Worm (Caenorhabditis elegans): Measurements from ENCODE around the gene F45E10.2.

DNA sequence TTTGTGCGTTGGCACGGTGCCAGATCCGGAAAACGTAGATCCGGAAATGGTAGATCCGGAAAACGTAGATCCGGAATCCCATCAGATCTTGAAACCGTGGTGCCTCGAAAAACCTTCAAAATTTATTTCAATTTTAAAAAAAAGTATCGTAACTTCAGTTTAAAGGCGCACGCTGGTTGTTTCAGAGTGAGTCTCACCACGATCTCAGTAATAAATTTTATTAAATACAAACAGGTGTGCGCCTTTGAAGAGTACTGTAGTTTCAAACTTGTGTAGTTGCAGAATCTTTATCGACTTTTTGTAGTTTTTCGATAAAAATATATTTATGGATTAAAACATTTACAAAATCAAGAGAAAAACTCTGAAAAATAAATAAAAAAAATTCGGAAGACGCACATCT lies 4.4 kb downstream of the F45E10.2 start:
- TF ChIP-seq elt-3 (tag; optimal IDR thresholded peaks at IDR 0.05) (no peak), nhr-11 (tag; optimal IDR thresholded peaks at IDR 0.05) (no peak), egl-27 (tag; optimal IDR thresholded peaks at IDR 0.05) (no peak), unc-62 (GFP tag; optimal IDR thresholded peaks at IDR 0.05) (no peak), nhr-76 (tag; optimal IDR thresholded peaks at IDR 0.05) (no peak), nhr-77 (tag; optimal IDR thresholded peaks at IDR 0.05) (no peak), egl-13 (tag; optimal IDR thresholded peaks at IDR 0.05) (no peak), nhr-47 (tag; optimal IDR thresholded peaks at IDR 0.05) (no peak), mdl-1 (tag; optimal IDR thresholded peaks at IDR 0.05) (no peak), aly-2 (tag; optimal IDR thresholded peaks at IDR 0.05) (no peak)
